Fruit fly (Drosophila melanogaster): ENCODE data around the gene Dpck.

The Dpck gene

DNA sequence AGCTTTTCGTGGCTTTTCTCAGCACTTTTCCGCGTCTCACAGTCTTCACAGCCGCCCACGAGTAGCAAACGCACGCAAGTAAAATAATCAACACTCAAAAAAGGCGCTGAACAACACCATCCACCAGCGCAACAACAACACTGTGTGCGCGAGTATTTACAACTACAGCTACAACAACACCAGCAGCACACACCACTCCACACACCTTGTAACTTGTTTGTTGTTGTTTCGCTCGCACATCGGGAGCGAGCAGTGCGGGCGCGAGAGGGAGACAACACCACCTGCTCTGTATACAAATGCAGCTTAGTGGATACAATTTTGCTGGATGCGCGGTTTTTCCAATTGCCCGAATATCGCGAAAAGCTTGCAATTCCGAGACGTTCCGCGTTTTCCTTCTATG, 41.7 kb downstream of the Dpck start:
- TF ChIP-seq Dll (optimal IDR thresholded peaks at IDR 0.05) (no peak), CG8478 (optimal IDR thresholded peaks at IDR 0.05) (peak; percentile 85)

DNA sequence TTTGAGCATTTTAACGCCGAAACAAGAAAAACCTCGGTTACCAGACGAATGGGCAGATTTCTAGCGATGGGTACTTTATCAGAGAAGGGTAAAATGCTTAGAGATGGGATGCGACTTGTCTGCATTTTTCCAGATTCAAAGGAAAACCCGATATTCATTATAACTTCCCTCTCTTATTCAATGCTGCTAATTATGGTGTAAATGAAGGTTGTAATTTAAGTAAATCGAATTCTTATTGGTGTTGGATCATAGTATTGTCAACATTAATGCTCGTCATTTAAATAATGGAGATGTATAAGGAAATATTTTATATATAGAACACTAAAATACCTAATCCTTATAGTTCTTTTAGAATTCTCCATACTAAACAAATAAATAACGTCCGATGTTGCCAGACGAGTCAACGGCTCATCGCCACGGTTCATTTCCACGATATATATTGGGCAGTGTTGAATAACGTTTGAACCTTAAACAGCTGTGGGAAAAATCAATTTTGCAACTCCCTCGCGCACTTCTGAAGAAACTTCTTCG, 42.2 kb downstream of the Dpck start, which contains the start of the genes Alh and CG10098:
TSS of gene Alh (minus strand) at position 77 of the 531 bp plus-strand sequence.
TSS of gene CG10098 (plus strand) at position 440 of the 531 bp plus-strand sequence.
- TF ChIP-seq usp (GFP tag; optimal IDR thresholded peaks at IDR 0.05) (no peak), pan (optimal IDR thresholded peaks at IDR 0.05) (no peak), Dll (optimal IDR thresholded peaks at IDR 0.05) (no peak)

DNA sequence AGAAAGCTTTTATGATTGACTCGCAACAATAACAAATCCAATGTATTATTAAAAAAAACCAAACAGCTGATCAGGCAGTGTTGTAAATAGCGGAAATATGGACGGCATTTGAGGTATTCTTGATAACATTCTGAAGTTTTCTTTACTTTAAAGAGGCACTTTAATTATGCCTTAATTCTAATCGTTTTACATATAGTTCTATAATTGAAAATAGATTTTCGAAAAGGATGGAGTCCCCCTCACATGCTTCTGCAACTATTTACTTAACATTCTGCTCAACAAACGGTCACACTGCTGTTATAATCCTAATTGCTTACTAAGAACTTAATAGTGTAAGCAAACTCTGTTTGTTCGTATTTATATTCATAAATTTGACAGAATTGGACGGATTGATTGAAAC, 46.0 kb downstream of the Dpck start, which contains the start of gene CG10068:
TSS of gene CG10068 (minus strand) at position 62 of the 400 bp plus-strand sequence.
- TF ChIP-seq Dll (optimal IDR thresholded peaks at IDR 0.05) (no peak), psq (optimal IDR thresholded peaks at IDR 0.05) (no peak), pan (optimal IDR thresholded peaks at IDR 0.05) (no peak), EcR (GFP tag; optimal IDR thresholded peaks at IDR 0.05) (no peak)

DNA sequence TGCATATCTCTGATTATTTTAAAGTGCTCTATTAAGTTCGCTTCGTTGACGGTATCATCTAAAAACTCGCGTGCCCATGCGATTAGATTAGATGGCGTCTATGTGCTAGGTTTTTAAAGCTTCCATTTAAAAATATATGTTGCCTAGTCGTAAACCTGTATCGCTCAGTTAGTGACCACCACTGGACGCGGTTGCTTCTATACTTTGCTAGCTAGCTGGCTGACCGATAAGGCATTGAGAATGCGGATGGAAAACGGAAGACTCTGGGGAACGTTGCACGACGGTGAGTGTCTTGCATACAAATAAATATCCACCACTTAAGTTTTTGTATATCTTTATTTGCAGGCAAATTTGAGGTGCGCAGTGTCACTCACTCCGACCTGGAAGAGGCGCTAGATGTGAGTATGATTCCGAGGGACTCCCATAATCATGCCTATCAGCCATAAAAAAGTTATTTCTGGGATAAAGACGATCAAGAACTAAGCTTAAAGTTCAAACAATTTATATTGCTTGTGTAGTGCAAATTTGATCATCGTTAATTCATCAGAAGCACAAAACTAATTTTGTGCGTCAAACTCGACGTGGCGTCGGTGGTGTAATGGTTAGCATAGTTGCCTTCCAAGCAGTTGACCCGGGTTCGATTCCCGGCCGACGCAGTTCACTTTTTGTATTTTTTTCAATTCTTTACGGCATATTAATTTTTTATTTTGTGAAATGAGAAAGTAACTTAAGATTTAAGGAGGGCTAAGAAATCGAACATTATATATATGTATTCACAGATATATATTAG, 47.5 kb downstream of the Dpck start, which contains the start of gene CG31248:
TSS of gene CG31248 (plus strand) at position 41 of the 790 bp plus-strand sequence.
- TF ChIP-seq EcR (GFP tag; optimal IDR thresholded peaks at IDR 0.05) (no peak), Dll (optimal IDR thresholded peaks at IDR 0.05) (no peak)

DNA sequence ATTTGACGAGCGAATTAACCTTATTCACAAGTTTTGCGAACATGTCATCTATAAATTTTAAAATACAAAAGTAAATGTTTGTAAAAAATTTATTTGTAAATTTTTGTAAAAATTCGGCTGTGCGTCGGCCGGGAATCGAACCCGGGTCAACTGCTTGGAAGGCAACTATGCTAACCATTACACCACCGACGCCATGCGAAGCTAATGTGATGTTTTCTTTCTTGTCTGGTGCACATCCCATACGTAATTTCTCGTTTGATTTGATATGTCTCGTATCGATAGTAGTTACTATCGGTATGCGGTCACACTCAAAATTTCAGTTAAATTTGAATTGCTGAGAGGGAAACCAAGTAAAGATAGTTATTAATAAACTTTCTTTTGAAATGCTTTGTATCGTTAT, 48.8 kb downstream of the Dpck start:
- TF ChIP-seq Dll (optimal IDR thresholded peaks at IDR 0.05), result no peak
- TF ChIP-seq psq (optimal IDR thresholded peaks at IDR 0.05), result no peak
- TF ChIP-seq CG8478 (optimal IDR thresholded peaks at IDR 0.05), result no peak

DNA sequence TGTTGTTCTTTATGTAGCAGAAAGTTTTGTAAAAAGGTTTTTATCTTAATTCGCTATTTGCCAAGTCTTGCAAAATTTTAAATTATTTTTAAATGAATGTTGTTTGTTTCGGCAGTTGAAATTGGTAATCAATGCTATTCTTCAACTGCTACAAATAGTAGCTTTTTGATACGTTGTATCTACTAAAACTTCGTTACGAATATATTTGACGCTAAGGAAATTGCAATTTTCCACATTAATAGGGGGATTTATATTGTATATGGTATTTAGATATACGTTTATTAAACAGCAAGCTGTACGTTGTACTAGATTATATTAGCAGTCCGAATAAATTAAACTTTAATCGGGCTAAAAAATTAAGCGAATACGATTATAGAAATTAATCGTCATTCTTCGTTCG, 49.3 kb downstream of the Dpck start, which contains the start of gene CG31493:
TSS of gene CG31493 (plus strand) at position 301 of the 400 bp plus-strand sequence.
- TF ChIP-seq pan (optimal IDR thresholded peaks at IDR 0.05), result no peak
- no peak for TF ChIP-seq psq (optimal IDR thresholded peaks at IDR 0.05)
- no peak for TF ChIP-seq usp (GFP tag; optimal IDR thresholded peaks at IDR 0.05)
- no peak for TF ChIP-seq Dll (optimal IDR thresholded peaks at IDR 0.05)
- no peak for TF ChIP-seq CG8478 (optimal IDR thresholded peaks at IDR 0.05)
- TF ChIP-seq EcR (GFP tag; optimal IDR thresholded peaks at IDR 0.05), result no peak

Measured in whole organism.